Worm (Caenorhabditis elegans): ENCODE measurements around the gene ceh-62.
A peak's percentile ranks its signal among the peaks of the same experiment; 100 is the strongest.

ceh-62 gene

DNA sequence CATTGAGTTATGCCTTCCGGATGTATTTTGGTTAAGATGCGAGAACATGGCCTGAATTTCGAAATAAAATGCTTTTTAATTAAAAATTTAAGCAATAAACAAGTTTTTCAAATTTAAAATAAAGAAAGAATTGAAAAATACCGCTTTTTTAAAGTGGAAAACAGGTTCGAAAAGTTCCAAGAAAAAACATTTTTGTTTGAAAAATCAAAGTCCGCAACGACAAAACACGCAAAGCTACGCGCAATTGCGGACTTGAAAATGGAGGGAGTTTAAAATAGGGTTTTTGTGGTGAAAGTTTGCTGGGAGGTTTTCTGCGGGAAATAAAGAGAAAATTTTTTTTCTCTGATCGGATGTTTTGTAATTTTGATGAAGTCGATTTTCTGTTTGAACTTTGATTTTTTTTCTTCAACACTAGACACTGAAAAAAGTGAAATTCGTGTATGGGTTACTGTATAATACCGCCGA is 7.1 kb upstream of the ceh-62 start, which contains the start of gene npp-19:
Gene npp-19, minus strand, starts transcription at position 51 of the 465 bp plus-strand sequence.
- TF ChIP-seq nhr-12 (tag; optimal IDR thresholded peaks at IDR 0.05): no peak
- peak; percentile 46 for TF ChIP-seq ces-1 (GFP tag; optimal IDR thresholded peaks at IDR 0.05)
- peak; percentile 47 for TF ChIP-seq lin-13 (tag; optimal IDR thresholded peaks at IDR 0.05)
- TF ChIP-seq pha-4 (tag; optimal IDR thresholded peaks at IDR 0.05): peak; percentile 19
- no peak for TF ChIP-seq unc-39 (tag; optimal IDR thresholded peaks at IDR 0.05)
- peak; percentile 84 for TF ChIP-seq lsy-2 (tag; optimal IDR thresholded peaks at IDR 0.05)
- no peak for TF ChIP-seq cnd-1 (tag; optimal IDR thresholded peaks at IDR 0.05)
- TF ChIP-seq sptf-1 (tag; optimal IDR thresholded peaks at IDR 0.05): peak; percentile 59
- TF ChIP-seq mep-1 (tag; optimal IDR thresholded peaks at IDR 0.05): peak; percentile 85
- TF ChIP-seq blmp-1 (tag; optimal IDR thresholded peaks at IDR 0.05): peak; percentile 28
- peak; percentile 14 for TF ChIP-seq hlh-1 (tag; optimal IDR thresholded peaks at IDR 0.05)
- TF ChIP-seq nhr-237 (tag; optimal IDR thresholded peaks at IDR 0.05): peak; percentile 72

DNA sequence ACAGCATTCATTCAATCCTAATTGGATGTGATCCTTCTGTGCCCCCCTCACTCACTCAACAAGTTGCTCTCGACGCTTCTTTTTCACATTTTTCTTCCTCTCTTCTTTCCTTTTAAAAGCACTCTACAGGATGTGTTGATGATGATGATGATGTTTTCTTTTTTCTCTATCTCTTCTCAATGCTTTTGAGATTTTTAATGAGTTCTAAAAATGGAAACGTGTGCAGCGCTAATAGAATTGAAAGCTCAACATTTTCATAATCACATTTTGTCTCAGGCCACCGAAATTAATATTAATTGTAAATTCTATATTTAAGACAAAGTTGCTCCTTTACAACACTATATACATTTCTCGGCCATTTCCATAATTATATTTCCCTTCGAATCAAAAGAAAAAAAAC is 5.3 kb upstream of the ceh-62 start:
- no peak for TF ChIP-seq zip-8 (tag; optimal IDR thresholded peaks at IDR 0.05)
- no peak for TF ChIP-seq cnd-1 (tag; optimal IDR thresholded peaks at IDR 0.05)
- TF ChIP-seq lsy-2 (tag; optimal IDR thresholded peaks at IDR 0.05): no peak
- no peak for TF ChIP-seq drap-1 (GFP tag; optimal IDR thresholded peaks at IDR 0.05)
- no peak for TF ChIP-seq nhr-76 (tag; optimal IDR thresholded peaks at IDR 0.05)
- TF ChIP-seq ces-1 (GFP tag; optimal IDR thresholded peaks at IDR 0.05): peak; percentile 77

DNA sequence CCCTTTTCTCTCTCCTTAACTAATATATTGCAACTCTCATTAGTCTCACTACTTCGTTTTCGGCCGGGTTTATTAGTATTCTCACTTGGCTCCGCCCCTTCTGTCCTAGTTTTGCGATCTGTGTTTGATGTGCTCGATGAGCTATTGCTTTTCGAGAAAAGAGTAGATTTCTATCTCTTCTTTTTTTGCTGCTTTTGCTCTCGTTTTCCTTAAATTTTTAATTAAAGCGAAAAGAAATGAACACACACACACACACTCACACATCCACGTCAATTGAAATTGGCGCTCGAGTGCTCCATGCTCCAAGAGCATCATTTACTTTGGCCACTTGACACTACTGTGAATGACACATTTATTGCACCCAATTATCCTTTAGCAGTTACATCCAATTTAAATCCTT is 1.1 kb upstream of the ceh-62 start:
- TF ChIP-seq ham-2 (GFP tag; optimal IDR thresholded peaks at IDR 0.05) (no peak), ceh-39 (tag; optimal IDR thresholded peaks at IDR 0.05) (no peak), ces-1 (GFP tag; optimal IDR thresholded peaks at IDR 0.05) (peak; percentile 17)

ce11 chrII:10804907-10805306 is 630 bp upstream of the ceh-62 start:
- no peak for TF ChIP-seq M03D4.4 (tag; optimal IDR thresholded peaks at IDR 0.05)
- no peak for TF ChIP-seq tbx-8 (GFP tag; optimal IDR thresholded peaks at IDR 0.05)
- TF ChIP-seq lin-13 (tag; optimal IDR thresholded peaks at IDR 0.05): no peak
- no peak for TF ChIP-seq nhr-237 (tag; optimal IDR thresholded peaks at IDR 0.05)

- TF ChIP-seq unc-39 (tag; optimal IDR thresholded peaks at IDR 0.05) (no peak), sem-2 (GFP tag; optimal IDR thresholded peaks at IDR 0.05) (no peak), hlh-1 (tag; optimal IDR thresholded peaks at IDR 0.05) (no peak), nhr-2 (tag; optimal IDR thresholded peaks at IDR 0.05) (no peak), lin-32 (GFP tag; optimal IDR thresholded peaks at IDR 0.05) (no peak), mep-1 (tag; optimal IDR thresholded peaks at IDR 0.05) (no peak)
Measured at ce11 chrII:10808708-10809343, 3.3 kb downstream of the ceh-62 start, which contains the start of gene R06F6.14. Gene R06F6.14 (plus strand): TSS chrII:10809293.

DNA sequence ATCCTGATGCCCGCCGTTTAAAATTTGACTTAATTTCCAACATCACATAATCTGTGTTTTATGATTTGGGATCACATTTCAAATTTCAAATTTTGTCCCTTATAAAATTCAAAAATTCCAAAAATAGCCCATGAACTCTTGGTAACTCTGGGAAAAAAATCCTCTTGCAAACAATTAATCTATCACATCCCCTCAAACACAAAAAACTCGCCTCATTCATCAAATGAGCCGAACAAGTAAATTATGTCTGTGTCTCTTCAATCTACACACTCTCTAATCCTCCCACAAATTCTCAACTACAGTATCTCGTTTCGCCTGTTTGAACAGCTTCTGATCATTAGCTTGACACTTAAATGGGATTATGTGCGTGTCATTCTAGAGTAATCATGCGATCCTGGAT is 5.2 kb downstream of the ceh-62 start, which contains the start of gene msrp-7:
Gene msrp-7, plus strand, starts transcription at position 301 of the 400 bp plus-strand sequence.
- no peak for TF ChIP-seq mls-2 (tag; optimal IDR thresholded peaks at IDR 0.05)
- TF ChIP-seq unc-39 (tag; optimal IDR thresholded peaks at IDR 0.05): no peak
- no peak for TF ChIP-seq flh-1 (GFP tag; optimal IDR thresholded peaks at IDR 0.05)
- TF ChIP-seq nhr-76 (tag; optimal IDR thresholded peaks at IDR 0.05): no peak
- no peak for TF ChIP-seq mab-5 (tag; optimal IDR thresholded peaks at IDR 0.05)
- TF ChIP-seq snpc-4 (tag; optimal IDR thresholded peaks at IDR 0.05): no peak
- TF ChIP-seq blmp-1 (tag; optimal IDR thresholded peaks at IDR 0.05): no peak
- no peak for TF ChIP-seq zip-8 (tag; optimal IDR thresholded peaks at IDR 0.05)
- TF ChIP-seq M03D4.4 (tag; optimal IDR thresholded peaks at IDR 0.05): no peak
- no peak for TF ChIP-seq bed-3 (GFP tag; optimal IDR thresholded peaks at IDR 0.05)
- TF ChIP-seq mep-1 (tag; optimal IDR thresholded peaks at IDR 0.05): no peak
- no peak for TF ChIP-seq tbx-8 (GFP tag; optimal IDR thresholded peaks at IDR 0.05)
- TF ChIP-seq lin-32 (GFP tag; optimal IDR thresholded peaks at IDR 0.05): no peak

DNA sequence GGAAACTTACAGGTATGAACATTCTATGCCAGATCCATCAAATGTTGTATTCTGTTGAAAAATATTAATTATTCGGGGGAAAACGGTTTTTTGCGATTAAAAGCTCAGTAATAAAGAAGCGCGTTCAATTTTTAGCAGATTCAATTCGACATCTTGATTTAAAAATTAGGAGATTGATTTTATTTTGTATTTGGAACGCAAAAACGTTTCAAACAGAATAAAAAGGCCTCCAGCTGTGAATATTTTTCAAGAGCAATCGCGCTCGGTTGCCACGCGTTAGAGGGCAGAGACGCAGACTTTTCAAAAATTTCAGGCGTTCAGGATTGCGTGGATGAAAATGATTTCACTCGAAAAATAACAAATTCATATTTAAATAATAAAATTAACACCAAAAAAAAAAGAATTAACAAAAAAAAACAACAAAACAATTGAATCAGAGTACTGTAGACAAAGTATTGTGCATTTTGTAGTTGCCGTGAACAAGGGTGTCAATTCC is 14.4 kb downstream of the ceh-62 start, which contains the start of gene R06F6.8:
Gene R06F6.8, minus strand, starts transcription at position 51 of the 496 bp plus-strand sequence.
- TF ChIP-seq mab-5 (tag; optimal IDR thresholded peaks at IDR 0.05) (no peak), lin-13 (tag; optimal IDR thresholded peaks at IDR 0.05) (no peak), ces-1 (GFP tag; optimal IDR thresholded peaks at IDR 0.05) (peak; percentile 12), lin-32 (GFP tag; optimal IDR thresholded peaks at IDR 0.05) (no peak)

Data from whole organism, mixed stage, embryonic.